Worm (Caenorhabditis elegans): ENCODE data around the gene arrd-3.

Gene arrd-3

ce11 chrII:9377158-9377557 is 35.2 kb upstream of the arrd-3 start, which contains the start of gene C06C3.10:
Gene C06C3.10, minus strand, starts transcription at chrII:9377258.
- TF ChIP-seq aly-2 (tag; optimal IDR thresholded peaks at IDR 0.05) (no peak), ceh-16 (tag; optimal IDR thresholded peaks at IDR 0.05) (no peak), ceh-82 (tag; optimal IDR thresholded peaks at IDR 0.05) (no peak), ZK546.5 (tag; optimal IDR thresholded peaks at IDR 0.05) (no peak)

- no peak for TF ChIP-seq nhr-23 (tag; optimal IDR thresholded peaks at IDR 0.05)
- no peak for TF ChIP-seq nhr-77 (tag; optimal IDR thresholded peaks at IDR 0.05)
- peak; percentile 59 for TF ChIP-seq pha-4 (tag; optimal IDR thresholded peaks at IDR 0.05)
- no peak for TF ChIP-seq fkh-10 (GFP tag; optimal IDR thresholded peaks at IDR 0.05)
- TF ChIP-seq elt-2 (tag; optimal IDR thresholded peaks at IDR 0.05): peak; percentile 38
- no peak for TF ChIP-seq nhr-76 (tag; optimal IDR thresholded peaks at IDR 0.05)
- no peak for TF ChIP-seq pqm-1 (tag; optimal IDR thresholded peaks at IDR 0.05)
Observed at ce11 chrII:9378174-9378573, 34.2 kb upstream of the arrd-3 start.

- TF ChIP-seq nhr-25 (tag; optimal IDR thresholded peaks at IDR 0.05) (no peak), ceh-82 (tag; optimal IDR thresholded peaks at IDR 0.05) (no peak), tbx-2 (tag; optimal IDR thresholded peaks at IDR 0.05) (no peak), R02D3.7 (tag; optimal IDR thresholded peaks at IDR 0.05) (no peak), pha-4 (tag; optimal IDR thresholded peaks at IDR 0.05) (no peak)
Observed at ce11 chrII:9379796-9380195, 32.6 kb upstream of the arrd-3 start, which contains the start of gene srh-48. Gene srh-48, plus strand, starts transcription at chrII:9380096.

- TF ChIP-seq ceh-82 (tag; optimal IDR thresholded peaks at IDR 0.05) (no peak), nhr-11 (tag; optimal IDR thresholded peaks at IDR 0.05) (no peak), ceh-28 (tag; optimal IDR thresholded peaks at IDR 0.05) (no peak), egl-27 (tag; optimal IDR thresholded peaks at IDR 0.05) (no peak), nhr-28 (tag; optimal IDR thresholded peaks at IDR 0.05) (no peak), mdl-1 (tag; optimal IDR thresholded peaks at IDR 0.05) (no peak), nhr-77 (tag; optimal IDR thresholded peaks at IDR 0.05) (no peak), nhr-43 (tag; optimal IDR thresholded peaks at IDR 0.05; ENCODE audit: poor library complexity, severe bottlenecking) (no peak), nhr-67 (tag; optimal IDR thresholded peaks at IDR 0.05) (no peak), nhr-76 (tag; optimal IDR thresholded peaks at IDR 0.05) (no peak)
Observed at ce11 chrII:9385241-9385640, 27.1 kb upstream of the arrd-3 start, which contains the start of gene C06C3.7. Gene C06C3.7, plus strand, starts transcription at chrII:9385541.

ce11 chrII:9392724-9393123 is 19.6 kb upstream of the arrd-3 start, which contains the start of gene lido-17:
Gene lido-17, minus strand, starts transcription at chrII:9392824.
- TF ChIP-seq skn-1 (tag; optimal IDR thresholded peaks at IDR 0.05): no peak
- TF ChIP-seq aly-2 (tag; optimal IDR thresholded peaks at IDR 0.05): no peak
- TF ChIP-seq ceh-82 (tag; optimal IDR thresholded peaks at IDR 0.05): no peak
- TF ChIP-seq nhr-67 (tag; optimal IDR thresholded peaks at IDR 0.05): no peak
- TF ChIP-seq eor-1 (tag; optimal IDR thresholded peaks at IDR 0.05): no peak
- TF ChIP-seq nhr-28 (tag; optimal IDR thresholded peaks at IDR 0.05): no peak
- TF ChIP-seq R02D3.7 (tag; optimal IDR thresholded peaks at IDR 0.05): no peak
- TF ChIP-seq unc-39 (tag; optimal IDR thresholded peaks at IDR 0.05): no peak
- no peak for TF ChIP-seq lin-39 (tag; optimal IDR thresholded peaks at IDR 0.05)
- TF ChIP-seq snpc-4 (tag; optimal IDR thresholded peaks at IDR 0.05): no peak
- no peak for TF ChIP-seq hmg-11 (tag; optimal IDR thresholded peaks at IDR 0.05)
- no peak for TF ChIP-seq zag-1 (tag; optimal IDR thresholded peaks at IDR 0.05)
- no peak for TF ChIP-seq ama-1 (optimal IDR thresholded peaks at IDR 0.05)
- TF ChIP-seq nhr-76 (tag; optimal IDR thresholded peaks at IDR 0.05): no peak
- TF ChIP-seq mml-1 (tag; optimal IDR thresholded peaks at IDR 0.05): no peak
- TF ChIP-seq daf-12 (tag; optimal IDR thresholded peaks at IDR 0.05): no peak
- no peak for TF ChIP-seq ztf-11 (tag; optimal IDR thresholded peaks at IDR 0.05)
- no peak for TF ChIP-seq nhr-12 (tag; optimal IDR thresholded peaks at IDR 0.05)
- TF ChIP-seq sea-2 (GFP tag; optimal IDR thresholded peaks at IDR 0.05): no peak
- no peak for TF ChIP-seq egl-27 (tag; optimal IDR thresholded peaks at IDR 0.05)

ce11 chrII:9397496-9397895 is 14.9 kb upstream of the arrd-3 start, which contains the start of gene Y51B9A.9:
Gene Y51B9A.9, minus strand, starts transcription at chrII:9397596.
- TF ChIP-seq ceh-9 (tag; optimal IDR thresholded peaks at IDR 0.05) (no peak), lin-15B (tag; optimal IDR thresholded peaks at IDR 0.05) (no peak), ceh-28 (tag; optimal IDR thresholded peaks at IDR 0.05) (no peak), elt-2 (tag; optimal IDR thresholded peaks at IDR 0.05) (peak; percentile 22), zag-1 (tag; optimal IDR thresholded peaks at IDR 0.05) (no peak)
